Fruit fly (Drosophila melanogaster) whole organism, prepupa: ENCODE data around the gene rho.

ENCODE experiments used
- Blimp-1 ChIP-seq: fragments of 200-800 bp; sonication (Bioruptor generic); optimal IDR thresholded peaks from 3 replicates; lab custom pipeline; 2017; ENCODE audit warnings: missing biosample characterization, missing genetic modification characterization, mild to moderate bottlenecking, moderate library complexity, missing genetic modification reagents
- CG10631 ChIP-seq: fragments of 200-800 bp; sonication (Bioruptor generic); optimal IDR thresholded peaks from 2 replicates; lab custom pipeline; 2016; ENCODE audit warnings: missing biosample characterization, missing genetic modification characterization
- CG10669 ChIP-seq: fragments of 200-800 bp; sonication (Bioruptor generic); optimal IDR thresholded peaks from 3 replicates; lab custom pipeline; 2018; ENCODE audit warnings: missing biosample characterization, mild to moderate bottlenecking, missing genetic modification characterization, moderate library complexity
- CG11294 ChIP-seq: fragments of 200-800 bp; sonication (Bioruptor generic); IDR thresholded peaks from 2 replicates; pipeline ENCODE4 v1.3.6; 2022; ENCODE audit warnings: missing biosample characterization, missing genetic modification characterization
- CG11762 ChIP-seq: fragments of 200-800 bp; sonication (Bioruptor generic); optimal IDR thresholded peaks from 3 replicates; lab custom pipeline; 2016; ENCODE audit warnings: missing biosample characterization, missing genetic modification characterization; ENCODE audit not compliant: insufficient read depth
- CG11902 ChIP-seq: fragments of 200-800 bp; sonication (Bioruptor generic); optimal IDR thresholded peaks from 3 replicates; lab custom pipeline; 2016; ENCODE audit warnings: missing biosample characterization, missing genetic modification characterization
- CG15336 ChIP-seq: fragments of 200-800 bp; sonication (Bioruptor generic); IDR thresholded peaks from 2 replicates; pipeline ENCODE4 v1.3.6; 2022; ENCODE audit warnings: missing biosample characterization, missing genetic modification characterization
- CG3032 ChIP-seq: fragments of 200-800 bp; optimal IDR thresholded peaks from 2 replicates; lab custom pipeline; 2019; ENCODE audit warnings: missing biosample characterization, mild to moderate bottlenecking, missing genetic modification characterization, moderate library complexity
- CG31627 ChIP-seq: fragments of 200-800 bp; sonication (Bioruptor generic); optimal IDR thresholded peaks from 3 replicates; lab custom pipeline; 2016; ENCODE audit warnings: missing biosample characterization, missing genetic modification characterization
- CG32006 ChIP-seq: fragments of 200-800 bp; sonication (Bioruptor generic); optimal IDR thresholded peaks from 3 replicates; lab custom pipeline; 2017; ENCODE audit warnings: missing biosample characterization, mild to moderate bottlenecking, missing genetic modification characterization
- CG3919 ChIP-seq: fragments of 200-800 bp; sonication (Bioruptor generic); optimal IDR thresholded peaks from 3 replicates; lab custom pipeline; 2016; ENCODE audit warnings: missing biosample characterization, missing genetic modification characterization
- CG6276 ChIP-seq: fragments of 200-800 bp; sonication (Bioruptor generic); optimal IDR thresholded peaks from 2 replicates; lab custom pipeline; 2017; ENCODE audit warnings: missing biosample characterization, mild to moderate bottlenecking, missing genetic modification characterization
- CG6792 ChIP-seq: fragments of 200-800 bp; sonication (Bioruptor generic); optimal IDR thresholded peaks from 3 replicates; lab custom pipeline; 2016; ENCODE audit warnings: missing biosample characterization, missing genetic modification characterization
- CG6854 ChIP-seq: fragments of 200-800 bp; sonication (Bioruptor generic); optimal IDR thresholded peaks from 2 replicates; lab custom pipeline; 2017; ENCODE audit warnings: missing biosample characterization, mild to moderate bottlenecking, missing genetic modification characterization
- CG7368 ChIP-seq: fragments of 200-800 bp; sonication (Bioruptor generic); optimal IDR thresholded peaks from 3 replicates; lab custom pipeline; 2016; ENCODE audit warnings: missing biosample characterization, missing genetic modification characterization
- CG8119 ChIP-seq: fragments of 200-800 bp; sonication (Bioruptor generic); IDR thresholded peaks from 3 replicates; pipeline ENCODE4 v1.3.6; 2022; ENCODE audit warnings: missing biosample characterization, missing genetic modification characterization
- CG8319 ChIP-seq: fragments of 200-800 bp; sonication (Bioruptor generic); optimal IDR thresholded peaks from 3 replicates; lab custom pipeline; 2016; ENCODE audit warnings: missing biosample characterization, missing genetic modification characterization
- CG8632 ChIP-seq: fragments of 200-800 bp; sonication (Bioruptor generic); optimal IDR thresholded peaks from 3 replicates; lab custom pipeline; 2016; ENCODE audit warnings: missing biosample characterization, missing genetic modification characterization
- Eip75B ChIP-seq: fragments of 200-800 bp; sonication (Bioruptor generic); optimal IDR thresholded peaks from 3 replicates; lab custom pipeline; 2016; ENCODE audit warnings: missing biosample characterization, missing genetic modification characterization
- Eip78C ChIP-seq: fragments of 200-800 bp; sonication (Bioruptor generic); peaks from one replicate; lab custom pipeline; 2016; ENCODE audit warnings: missing biosample characterization, missing genetic modification characterization
- Eip93F ChIP-seq: fragments of 200-800 bp; sonication (Bioruptor generic); optimal IDR thresholded peaks from 2 replicates; lab custom pipeline; 2016; ENCODE audit warnings: missing biosample characterization, mild to moderate bottlenecking, missing genetic modification characterization
- Ets96B ChIP-seq: fragments of 200-800 bp; optimal IDR thresholded peaks from 2 replicates; lab custom pipeline; 2019; ENCODE audit warnings: missing biosample characterization, mild to moderate bottlenecking, missing genetic modification characterization, moderate library complexity
- Hr38 ChIP-seq: sonication (Bioruptor generic); optimal IDR thresholded peaks from 2 replicates; lab custom pipeline; 2016; ENCODE audit warnings: missing biosample characterization, missing genetic modification characterization
- Hr39 ChIP-seq: fragments of 200-800 bp; sonication (Bioruptor generic); optimal IDR thresholded peaks from 2 replicates; lab custom pipeline; 2016; ENCODE audit warnings: missing biosample characterization, missing genetic modification characterization
- Hr4 ChIP-seq: fragments of 200-800 bp; sonication (Bioruptor generic); optimal IDR thresholded peaks from 3 replicates; lab custom pipeline; 2016; ENCODE audit warnings: missing biosample characterization, missing genetic modification characterization
- Met ChIP-seq: fragments of 200-800 bp; sonication (Bioruptor generic); optimal IDR thresholded peaks from 3 replicates; lab custom pipeline; 2016; ENCODE audit warnings: missing biosample characterization, missing genetic modification characterization
- OdsH ChIP-seq: fragments of 200-800 bp; sonication (Bioruptor generic); optimal IDR thresholded peaks from 3 replicates; lab custom pipeline; 2016; ENCODE audit warnings: missing biosample characterization, missing genetic modification characterization
- Sox102F ChIP-seq: fragments of 200-800 bp; sonication (Bioruptor generic); optimal IDR thresholded peaks from 2 replicates; lab custom pipeline; 2016; ENCODE audit warnings: missing biosample characterization, mild to moderate bottlenecking, missing genetic modification characterization
- Sox14 ChIP-seq: fragments of 200-800 bp; sonication (Bioruptor generic); optimal IDR thresholded peaks from 3 replicates; lab custom pipeline; 2016; ENCODE audit warnings: missing biosample characterization, missing genetic modification characterization
- Sox15 ChIP-seq: fragments of 200-800 bp; sonication (Bioruptor generic); optimal IDR thresholded peaks from 3 replicates; lab custom pipeline; 2016; ENCODE audit warnings: missing biosample characterization, missing genetic modification characterization
- achi ChIP-seq: fragments of 200-800 bp; sonication (Bioruptor generic); optimal IDR thresholded peaks from 3 replicates; lab custom pipeline; 2016; ENCODE audit warnings: missing biosample characterization, missing genetic modification characterization
- cyc ChIP-seq: fragments of 200-800 bp; sonication (Bioruptor generic); optimal IDR thresholded peaks from 3 replicates; lab custom pipeline; 2016; ENCODE audit warnings: missing biosample characterization, missing genetic modification characterization
- dac ChIP-seq: fragments of 200-800 bp; sonication (Bioruptor generic); optimal IDR thresholded peaks from 2 replicates; lab custom pipeline; 2017; ENCODE audit warnings: missing biosample characterization, mild to moderate bottlenecking, missing genetic modification characterization
- dsx ChIP-seq: fragments of 200-800 bp; optimal IDR thresholded peaks from 3 replicates; lab custom pipeline; 2019; ENCODE audit warnings: missing biosample characterization, mild to moderate bottlenecking, missing genetic modification characterization, moderate library complexity; ENCODE audit not compliant: poor library complexity, severe bottlenecking
- esn ChIP-seq: fragments of 200-800 bp; sonication (Bioruptor generic); optimal IDR thresholded peaks from 2 replicates; lab custom pipeline; 2016; ENCODE audit warnings: missing biosample characterization, mild to moderate bottlenecking, missing genetic modification characterization, moderate library complexity
- fkh ChIP-seq: fragments of 200-800 bp; sonication (Bioruptor generic); optimal IDR thresholded peaks from 3 replicates; lab custom pipeline; 2017; ENCODE audit warnings: missing biosample characterization, mild to moderate bottlenecking, missing genetic modification characterization, moderate library complexity
- net ChIP-seq: fragments of 200-800 bp; sonication (Bioruptor generic); optimal IDR thresholded peaks from 3 replicates; lab custom pipeline; 2016; ENCODE audit warnings: missing biosample characterization, missing genetic modification characterization
- pdm3 ChIP-seq: fragments of 200-800 bp; sonication (Bioruptor generic); optimal IDR thresholded peaks from 3 replicates; lab custom pipeline; 2016; ENCODE audit warnings: missing biosample characterization, missing genetic modification characterization
- salr ChIP-seq, 2 experiments: fragments of 200-800 bp; sonication (Bioruptor generic); optimal IDR thresholded peaks; 3 replicates each; lab custom pipeline; 2016 to 2018; ENCODE audit warnings: missing biosample characterization in 2 of 2, missing genetic modification characterization in 2 of 2, mild to moderate bottlenecking in 1 of 2
- ss ChIP-seq, 2 experiments: fragments of 200-800 bp; sonication (Bioruptor generic); optimal IDR thresholded peaks; 2 replicates in 1 of 2; 3 replicates in 1 of 2; lab custom pipeline; 2017 to 2018; ENCODE audit warnings: mild to moderate bottlenecking in 2 of 2, missing biosample characterization in 2 of 2, missing genetic modification characterization in 2 of 2, moderate library complexity in 1 of 2
- svp ChIP-seq: fragments of 200-800 bp; sonication (Bioruptor generic); peaks from one replicate; lab custom pipeline; 2016; ENCODE audit warnings: missing biosample characterization, missing genetic modification characterization
- vri ChIP-seq: fragments of 200-800 bp; sonication (Bioruptor generic); optimal IDR thresholded peaks from 3 replicates; lab custom pipeline; 2016; ENCODE audit warnings: missing biosample characterization, mild to moderate bottlenecking, missing genetic modification characterization

rho gene

dm6 chr3L:1496408-1496807 lies 32.8 kb downstream of the rho start, which contains the start of gene CG12084:
Gene CG12084 (minus strand): TSS chr3L:1496643.
- TF ChIP-seq Hr4 (GFP tag; lab: Kevin White, UChicago) (no peak), Sox14 (GFP tag; lab: Kevin White, UChicago) (peak; percentile 82), CG8119 (no peak), CG3919 (GFP tag; lab: Kevin White, UChicago) (no peak)

dm6 chr3L:1502086-1502893 lies 38.7 kb downstream of the rho start, which contains the start of the genes hfp and Psa:
Gene hfp (minus strand): TSS chr3L:1502590.
Gene Psa (plus strand): TSS chr3L:1502843.
- TF ChIP-seq CG3919 (GFP tag; lab: Kevin White, UChicago) (no peak), net (GFP tag; lab: Kevin White, UChicago) (no peak), CG8319 (GFP tag; lab: Kevin White, UChicago) (no peak), CG10669 (GFP tag; lab: Kevin White, UChicago) (no peak), OdsH (no peak), svp (GFP tag; lab: Kevin White, UChicago) (peak; percentile 85), ss (GFP tag; optimal IDR thresholded peaks at IDR 0.05; lab: Kevin White, UChicago) (no peak), fkh (peak; percentile 46), CG10631 (GFP tag; lab: Kevin White, UChicago) (no peak), Eip75B (GFP tag; lab: Kevin White, UChicago) (no peak), esn (GFP tag; lab: Kevin White, UChicago) (no peak), Sox14 (GFP tag; lab: Kevin White, UChicago) (no peak), CG11902 (GFP tag; lab: Kevin White, UChicago) (no peak)

dm6 chr3L:1515820-1516540 lies 52.4 kb downstream of the rho start:
- TF ChIP-seq Hr39 (GFP tag; lab: Kevin White, UChicago), result peak; percentile 69
- TF ChIP-seq dac, result peak; percentile 65
- TF ChIP-seq Sox15 (GFP tag; lab: Kevin White, UChicago), result peak; percentile 20
- TF ChIP-seq CG32006, result peak; percentile 94
- TF ChIP-seq CG10669 (GFP tag; lab: Kevin White, UChicago), result peak; percentile 51
- TF ChIP-seq CG15336 (GFP tag; lab: Robert Waterston, UW), result peak; percentile 81
- peak; percentile 52 for TF ChIP-seq CG10631 (GFP tag; lab: Kevin White, UChicago)
- peak; percentile 64 for TF ChIP-seq Met (GFP tag; lab: Kevin White, UChicago)
- peak; percentile 39 for TF ChIP-seq CG3032 (tag; lab: Kevin White, UChicago)
- TF ChIP-seq Eip78C, result peak; percentile 81
- peak; percentile 83 for TF ChIP-seq CG6276 (GFP tag; lab: Kevin White, UChicago)
- peak; percentile 46 for TF ChIP-seq CG6792 (GFP tag; lab: Kevin White, UChicago)
- no peak for TF ChIP-seq Blimp-1 (GFP tag; lab: Kevin White, UChicago)
- TF ChIP-seq CG8319 (GFP tag; lab: Kevin White, UChicago), result no peak
- TF ChIP-seq achi, result peak; percentile 73
- TF ChIP-seq Sox102F (GFP tag; lab: Kevin White, UChicago), result peak; percentile 65
- peak; percentile 46; the same call in 1 of the 2 replicates for TF ChIP-seq CG11294 (GFP tag; lab: Robert Waterston, UW)
- peak; percentile 2 for TF ChIP-seq CG11902 (GFP tag; lab: Kevin White, UChicago)
- TF ChIP-seq CG8119, result peak; percentile 86
- peak; percentile 35 for TF ChIP-seq Ets96B (tag; lab: Kevin White, UChicago)
- peak; percentile 35 for TF ChIP-seq dsx (GFP tag; lab: Kevin White, UChicago)
- peak; percentile 72 for TF ChIP-seq CG3919 (GFP tag; lab: Kevin White, UChicago)
- TF ChIP-seq cyc (GFP tag; lab: Kevin White, UChicago), result peak; percentile 62
- peak; percentile 69 for TF ChIP-seq pdm3 (GFP tag; lab: Kevin White, UChicago)
- no peak for TF ChIP-seq vri
- TF ChIP-seq CG31627 (GFP tag; lab: Kevin White, UChicago), result peak; percentile 63
- TF ChIP-seq svp (GFP tag; lab: Kevin White, UChicago), result peak; percentile 60
- no peak for TF ChIP-seq Eip93F (GFP tag; lab: Kevin White, UChicago)
- TF ChIP-seq Eip75B (GFP tag; lab: Kevin White, UChicago), result peak; percentile 50
- TF ChIP-seq salr (GFP tag; optimal IDR thresholded peaks at IDR 0.05; lab: Kevin White, UChicago), result peak in 1 of 2 experiments; percentile 75
- peak; percentile 48 for TF ChIP-seq CG7368 (GFP tag; lab: Kevin White, UChicago)
- peak; percentile 48 for TF ChIP-seq CG11762
- TF ChIP-seq CG8632 (GFP tag; lab: Kevin White, UChicago), result peak; percentile 27
- peak; percentile 0 for TF ChIP-seq CG6854 (GFP tag; lab: Kevin White, UChicago)
- TF ChIP-seq Hr38, result peak; percentile 11
- peak; percentile 65 for TF ChIP-seq net (GFP tag; lab: Kevin White, UChicago)
- peak in 1 of 2 experiments; percentile 24 for TF ChIP-seq ss (GFP tag; optimal IDR thresholded peaks at IDR 0.05; lab: Kevin White, UChicago)
